Worm (Caenorhabditis elegans): Measurements from ENCODE around the gene T16G1.9.

DNA sequence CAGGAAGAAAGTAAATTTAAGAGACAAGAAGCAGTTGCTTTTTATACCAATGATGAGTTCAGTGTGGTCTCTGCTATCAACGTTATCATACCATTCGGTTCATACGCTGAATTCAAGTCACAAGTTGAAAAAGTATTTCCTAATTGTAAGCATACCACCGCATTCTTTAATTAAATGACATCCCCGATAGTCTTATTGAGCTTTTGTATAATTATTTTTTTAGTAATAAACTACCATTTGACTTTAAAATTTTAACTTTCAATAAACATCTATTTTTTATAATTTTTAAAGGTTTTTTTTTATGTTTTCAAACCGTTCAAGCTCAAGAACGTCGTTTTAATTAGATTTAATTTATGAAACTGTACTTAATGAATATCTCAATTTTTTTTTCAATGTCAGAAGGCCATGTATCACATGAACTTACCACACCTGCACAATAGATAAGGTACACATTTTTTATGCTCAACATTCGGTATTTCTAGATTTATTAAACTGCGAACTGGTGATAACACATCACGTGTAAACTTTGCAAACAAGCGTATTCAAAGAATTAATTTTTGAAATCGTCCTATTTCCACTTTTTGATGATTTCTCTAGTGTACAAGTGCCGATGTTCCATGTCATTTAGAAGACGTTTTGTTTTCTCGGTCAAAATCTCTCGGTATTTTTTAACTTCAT, 8.7 kb downstream of the T16G1.9 start, which contains the start of gene T16G1.4:
- TF ChIP-seq ztf-4 (tag; optimal IDR thresholded peaks at IDR 0.05) (no peak), nhr-28 (tag; optimal IDR thresholded peaks at IDR 0.05) (no peak), fkh-10 (GFP tag; optimal IDR thresholded peaks at IDR 0.05) (no peak), nhr-20 (tag; optimal IDR thresholded peaks at IDR 0.05) (peak; percentile 8), zip-4 (GFP tag; optimal IDR thresholded peaks at IDR 0.05) (no peak), ceh-82 (tag; optimal IDR thresholded peaks at IDR 0.05) (no peak), aly-2 (tag; optimal IDR thresholded peaks at IDR 0.05) (no peak), lin-13 (GFP tag; optimal IDR thresholded peaks at IDR 0.05) (no peak), unc-130 (tag; optimal IDR thresholded peaks at IDR 0.05) (no peak), C34B4.2 (tag; optimal IDR thresholded peaks at IDR 0.05) (no peak), hlh-4 (tag; optimal IDR thresholded peaks at IDR 0.05) (no peak), alr-1 (tag; optimal IDR thresholded peaks at IDR 0.05; ENCODE audit: borderline replicate concordance) (no peak)

Measured in whole organism, L1 larva.